Worm (Caenorhabditis elegans): ENCODE results near the gene C01G5.4.

DNA sequence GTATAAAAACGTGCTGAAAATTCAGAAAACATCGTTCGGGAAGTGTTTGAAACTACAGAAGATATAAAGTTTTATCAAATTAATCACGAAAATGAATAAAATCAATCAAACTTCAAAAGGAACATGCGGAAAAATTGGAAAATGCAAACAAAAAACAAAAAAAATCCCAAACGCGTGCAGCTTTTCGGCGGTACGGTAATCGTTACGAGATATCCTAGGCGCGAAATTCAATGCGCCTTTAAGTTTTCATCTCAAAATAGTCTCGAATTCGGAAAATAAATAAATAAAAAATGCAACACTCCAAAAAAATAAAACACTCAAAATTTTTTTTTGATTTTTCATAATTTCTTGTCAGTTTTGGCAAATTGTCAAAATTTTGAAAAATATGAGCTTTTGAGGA is 1.7 kb upstream of the C01G5.4 start:
- TF ChIP-seq unc-86 (tag; optimal IDR thresholded peaks at IDR 0.05), result no peak
- TF ChIP-seq elt-2 (tag; optimal IDR thresholded peaks at IDR 0.05), result no peak
- TF ChIP-seq nhr-11 (tag; optimal IDR thresholded peaks at IDR 0.05), result no peak

Measured in whole organism, late embryonic.